Fruit fly (Drosophila melanogaster): ENCODE results near the gene eg.
A peak's percentile ranks its signal among the peaks of the same experiment; 100 is the strongest.

Gene eg

DNA sequence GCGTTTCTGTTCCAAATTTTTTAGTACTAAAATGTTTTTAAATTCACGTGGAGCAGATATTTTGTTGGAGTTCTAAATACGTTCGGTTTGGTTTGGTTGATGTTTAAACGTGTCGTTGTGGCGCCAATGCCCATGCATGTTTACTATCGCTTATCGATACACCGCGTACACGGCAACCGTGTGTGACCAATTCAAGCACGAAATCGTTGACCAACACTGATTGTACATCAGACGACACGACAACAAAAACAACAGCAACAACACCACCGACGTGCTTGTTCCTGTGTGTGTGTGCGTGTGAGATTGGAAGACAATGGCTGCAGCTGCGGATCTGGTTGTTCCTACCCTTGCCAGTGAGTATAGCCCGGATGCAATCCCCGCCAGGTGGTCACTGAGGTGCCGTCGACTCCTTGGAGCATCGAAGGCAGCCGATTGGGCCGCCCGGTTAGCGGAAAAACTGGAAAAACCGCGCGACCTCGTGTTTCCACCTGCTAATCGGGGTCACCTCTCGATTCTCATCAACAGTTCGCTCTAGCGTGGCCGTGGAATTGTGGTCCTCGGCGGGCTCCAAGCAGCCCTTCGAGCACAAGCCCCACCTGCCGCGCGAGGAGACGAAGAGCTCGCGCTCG lies 16.3 kb downstream of the eg start, which contains the start of gene eIF2A (continued):
- peak; percentile 45; the same call in 1 of the 2 replicates for TF ChIP-seq Ptx1 (GFP tag; IDR thresholded peaks at IDR 0.05)
- TF ChIP-seq dimm (GFP tag; IDR thresholded peaks at IDR 0.05) = no peak
- TF ChIP-seq ci (GFP tag; IDR thresholded peaks at IDR 0.05) = peak; percentile 84
- no peak for TF ChIP-seq fru (optimal IDR thresholded peaks at IDR 0.05)
- peak; percentile 33 for TF ChIP-seq az2 (GFP tag; optimal IDR thresholded peaks at IDR 0.05)
- no peak for TF ChIP-seq TFAM (GFP tag; optimal IDR thresholded peaks at IDR 0.05)
- no peak for TF ChIP-seq trh (GFP tag; optimal IDR thresholded peaks at IDR 0.05)
- TF ChIP-seq zfh2 (GFP tag; optimal IDR thresholded peaks at IDR 0.05) = peak; percentile 73
- TF ChIP-seq H15 (GFP tag; IDR thresholded peaks at IDR 0.05) = 0 out of 3 replicates have a peak, but pooled peaks have one; percentile 24
- TF ChIP-seq CG2202 (tag; optimal IDR thresholded peaks at IDR 0.05) = peak; percentile 46
- no peak for TF ChIP-seq CG32767 (GFP tag; IDR thresholded peaks at IDR 0.05)
- peak; percentile 37; the same call in 1 of the 2 replicates for TF ChIP-seq Taf1 (GFP tag; IDR thresholded peaks at IDR 0.05)
- peak; percentile 66 for TF ChIP-seq NC2β (GFP tag; optimal IDR thresholded peaks at IDR 0.05)
- TF ChIP-seq CG18476 (GFP tag; optimal IDR thresholded peaks at IDR 0.05) = no peak
- TF ChIP-seq MBD-R2 (GFP tag; IDR thresholded peaks at IDR 0.05) = peak; percentile 88
- TF ChIP-seq zen2 (GFP tag; IDR thresholded peaks at IDR 0.05; ENCODE audit: partially characterized antibody) = no peak; the same call in 2 of the 3 replicates
- TF ChIP-seq Ada2b (GFP tag; IDR thresholded peaks at IDR 0.05) = 0 out of 2 replicates have a peak, but pooled peaks have one; percentile 14
- peak; percentile 0 for TF ChIP-seq fd3F (GFP tag; optimal IDR thresholded peaks at IDR 0.05)
- TF ChIP-seq Oli (tag; optimal IDR thresholded peaks at IDR 0.05) = no peak
- no peak for TF ChIP-seq yki (optimal IDR thresholded peaks at IDR 0.05)
- peak; percentile 33 for TF ChIP-seq CTCF (GFP tag; optimal IDR thresholded peaks at IDR 0.05)
- peak; percentile 76 for TF ChIP-seq nerfin-2 (GFP tag; IDR thresholded peaks at IDR 0.05; ENCODE audit: partially characterized antibody)
- 0 out of 2 replicates have a peak, but pooled peaks have one; percentile 29 for TF ChIP-seq CG1024 (GFP tag; IDR thresholded peaks at IDR 0.05)
- peak; percentile 80 for TF ChIP-seq CG2120 (GFP tag; optimal IDR thresholded peaks at IDR 0.05)
- peak; percentile 42; the same call in 1 of the 3 replicates for TF ChIP-seq dysf (GFP tag; IDR thresholded peaks at IDR 0.05)
- no peak for TF ChIP-seq abd-A (tag; optimal IDR thresholded peaks at IDR 0.05)
- no peak for TF ChIP-seq CG7372 (GFP tag; IDR thresholded peaks at IDR 0.05)
- peak; percentile 39; the same call in 1 of the 2 replicates for TF ChIP-seq gsb (GFP tag; IDR thresholded peaks at IDR 0.05)
- TF ChIP-seq schlank (tag; optimal IDR thresholded peaks at IDR 0.05) = peak; percentile 36
- peak; percentile 10 for TF ChIP-seq CG10209 (GFP tag; optimal IDR thresholded peaks at IDR 0.05)
- TF ChIP-seq CG14441 (GFP tag; IDR thresholded peaks at IDR 0.05) = peak; percentile 24; the same call in 1 of the 2 replicates
- no peak for TF ChIP-seq CG9215 (GFP tag; IDR thresholded peaks at IDR 0.05)
- peak; percentile 90 for TF ChIP-seq CG13287 (GFP tag; IDR thresholded peaks at IDR 0.05; ENCODE audit: partially characterized antibody)
- TF ChIP-seq Bgb (GFP tag; IDR thresholded peaks at IDR 0.05; ENCODE audit: partially characterized antibody) = peak; percentile 92
- no peak for TF ChIP-seq psq (GFP tag; optimal IDR thresholded peaks at IDR 0.05)
- peak; percentile 75 for TF ChIP-seq Hmr (GFP tag; optimal IDR thresholded peaks at IDR 0.05)
- no peak for TF ChIP-seq ase (GFP tag; IDR thresholded peaks at IDR 0.05)
- peak; percentile 36 for TF ChIP-seq CG4854 (GFP tag; optimal IDR thresholded peaks at IDR 0.05)
- TF ChIP-seq sd (tag; optimal IDR thresholded peaks at IDR 0.05) = no peak
- TF ChIP-seq CG3407 (GFP tag; optimal IDR thresholded peaks at IDR 0.05) = no peak
- peak; percentile 40; the same call in 1 of the 3 replicates for TF ChIP-seq Optix (GFP tag; IDR thresholded peaks at IDR 0.05)
- TF ChIP-seq jing (GFP tag; optimal IDR thresholded peaks at IDR 0.05) = no peak
- TF ChIP-seq Lpt (GFP tag; optimal IDR thresholded peaks at IDR 0.05) = no peak
- TF ChIP-seq ato (GFP tag; IDR thresholded peaks at IDR 0.05; ENCODE audit: partially characterized antibody) = peak; percentile 77
- TF ChIP-seq mam (GFP tag; optimal IDR thresholded peaks at IDR 0.05) = peak; percentile 71
- peak; percentile 38 for TF ChIP-seq repo (GFP tag; optimal IDR thresholded peaks at IDR 0.05)

Measured in whole organism, embryonic.